Fruit fly (Drosophila melanogaster): Measurements from ENCODE around the gene CG8565.

CG8565 gene

dm6 chrX:15849021-15849420 lies 11.4 kb downstream of the CG8565 start, which contains the start of gene sun (continued):
- TF ChIP-seq CG1603 (tag; optimal IDR thresholded peaks at IDR 0.05) (peak; percentile 99), abd-A (tag; optimal IDR thresholded peaks at IDR 0.05) (no peak), sens (GFP tag) (peak; percentile 66), Blimp-1 (GFP tag; optimal IDR thresholded peaks at IDR 0.05) (no peak), Bdp1 (GFP tag; optimal IDR thresholded peaks at IDR 0.05) (no peak), CG10366 (GFP tag; IDR thresholded peaks at IDR 0.05) (no peak), HLH4C (GFP tag; IDR thresholded peaks at IDR 0.05; ENCODE audit: partially characterized antibody) (0 out of 3 replicates have a peak, but pooled peaks have one; percentile 32), mld (GFP tag; IDR thresholded peaks at IDR 0.05; ENCODE audit: partially characterized antibody) (no peak), Doc3 (GFP tag; IDR thresholded peaks at IDR 0.05; ENCODE audit: partially characterized antibody) (0 out of 3 replicates have a peak, but pooled peaks have one; percentile 37), MESR4 (GFP tag; optimal IDR thresholded peaks at IDR 0.05) (peak; percentile 87), Pdp1 (GFP tag; optimal IDR thresholded peaks at IDR 0.05) (peak in 1 of 2 experiments; percentile 99), CG10979 (tag; optimal IDR thresholded peaks at IDR 0.05) (no peak), CrebB (tag; optimal IDR thresholded peaks at IDR 0.05) (no peak), CHES-1-like (GFP tag; optimal IDR thresholded peaks at IDR 0.05) (no peak), crp (GFP tag; optimal IDR thresholded peaks at IDR 0.05) (peak in 1 of 2 experiments; percentile 50), CG2116 (GFP tag; optimal IDR thresholded peaks at IDR 0.05) (peak; percentile 20), emc (GFP tag; optimal IDR thresholded peaks at IDR 0.05) (no peak), H15 (GFP tag; IDR thresholded peaks at IDR 0.05) (no peak), CG30020 (tag; optimal IDR thresholded peaks at IDR 0.05) (peak; percentile 82), stwl (tag; optimal IDR thresholded peaks at IDR 0.05) (peak; percentile 56), lola (GFP tag; optimal IDR thresholded peaks at IDR 0.05) (no peak), CG2712 (tag; optimal IDR thresholded peaks at IDR 0.05) (peak; percentile 16), CG12659 (GFP tag; optimal IDR thresholded peaks at IDR 0.05) (peak; percentile 65), gfzf (GFP tag; optimal IDR thresholded peaks at IDR 0.05) (peak; percentile 78), CG9797 (GFP tag; optimal IDR thresholded peaks at IDR 0.05) (peak; percentile 69), Bgb (GFP tag; IDR thresholded peaks at IDR 0.05; ENCODE audit: partially characterized antibody) (peak; percentile 38; the same call in 1 of the 2 replicates), CG5245 (GFP tag; optimal IDR thresholded peaks at IDR 0.05) (no peak), ttk (GFP tag; IDR thresholded peaks at IDR 0.05) (no peak), slp2 (GFP tag; optimal IDR thresholded peaks at IDR 0.05) (no peak), YL-1 (GFP tag; optimal IDR thresholded peaks at IDR 0.05) (peak; percentile 73), CG14710 (tag; optimal IDR thresholded peaks at IDR 0.05) (peak; percentile 23), pzg (GFP tag; optimal IDR thresholded peaks at IDR 0.05) (peak; percentile 79), Doc2 (GFP tag; IDR thresholded peaks at IDR 0.05) (no peak), chm (GFP tag; IDR thresholded peaks at IDR 0.05) (no peak), CG4404 (GFP tag; IDR thresholded peaks at IDR 0.05) (no peak), CG13287 (GFP tag; IDR thresholded peaks at IDR 0.05; ENCODE audit: partially characterized antibody) (peak; percentile 46; the same call in 1 of the 2 replicates), CG10274 (GFP tag; optimal IDR thresholded peaks at IDR 0.05) (no peak), lilli (GFP tag; optimal IDR thresholded peaks at IDR 0.05) (no peak), dati (GFP tag; IDR thresholded peaks at IDR 0.05) (no peak), CG18262 (tag; optimal IDR thresholded peaks at IDR 0.05) (no peak), disco-r (GFP tag; optimal IDR thresholded peaks at IDR 0.05) (no peak), Scr (GFP tag; IDR thresholded peaks at IDR 0.05; ENCODE audit: partially characterized antibody) (peak; percentile 20; the same call in 1 of the 2 replicates), CG17829 (tag; optimal IDR thresholded peaks at IDR 0.05) (peak; percentile 18), h (optimal IDR thresholded peaks at IDR 0.05) (no peak), MBD-R2 (GFP tag; IDR thresholded peaks at IDR 0.05) (peak; percentile 37; the same call in 1 of the 2 replicates), CG9437 (GFP tag; optimal IDR thresholded peaks at IDR 0.05) (no peak), Sry-δ (GFP tag; optimal IDR thresholded peaks at IDR 0.05) (peak; percentile 29), Ets97D (GFP tag; optimal IDR thresholded peaks at IDR 0.05) (peak; percentile 67), fd64A (GFP tag; optimal IDR thresholded peaks at IDR 0.05) (no peak)

Data from whole organism, embryonic.